Worm (Caenorhabditis elegans) whole organism, L3 larva: ENCODE measurements around the gene C49A9.2.

Experiments
- R02D3.7 ChIP-seq: fragments of 150-350 bp; optimal IDR thresholded peaks from 2 replicates; lab custom pipeline; 2014; ENCODE audit warnings: missing biosample characterization, missing genetic modification characterization
- ZK546.5 ChIP-seq: sonication (generic microtip); optimal IDR thresholded peaks from 2 replicates; lab custom pipeline; 2017; ENCODE audit warnings: missing biosample characterization, missing genetic modification characterization
- ceh-16 ChIP-seq: sonication (generic microtip); optimal IDR thresholded peaks from 2 replicates; lab custom pipeline; 2017; ENCODE audit warnings: missing biosample characterization, missing genetic modification characterization
- ceh-28 ChIP-seq: fragments of 150-350 bp; optimal IDR thresholded peaks from 2 replicates; lab custom pipeline; 2014; ENCODE audit warnings: missing biosample characterization, missing genetic modification reagents, missing genetic modification characterization
- ceh-82 ChIP-seq: fragments of 150-350 bp; optimal IDR thresholded peaks from 2 replicates; lab custom pipeline; 2014; ENCODE audit warnings: missing biosample characterization, missing genetic modification characterization
- ceh-9 ChIP-seq: sonication (generic microtip); optimal IDR thresholded peaks from 2 replicates; lab custom pipeline; 2018; ENCODE audit warnings: missing biosample characterization, missing genetic modification characterization
- daf-12 ChIP-seq: fragments of 150-350 bp; optimal IDR thresholded peaks from 2 replicates; lab custom pipeline; 2014; ENCODE audit warnings: missing biosample characterization, missing genetic modification reagents, missing genetic modification characterization
- egl-27 ChIP-seq: sonication (generic microtip); optimal IDR thresholded peaks from 4 replicates; lab custom pipeline; 2017; ENCODE audit warnings: missing biosample characterization, missing genetic modification reagents, missing genetic modification characterization
- egl-5 ChIP-seq: fragments of 150-350 bp; optimal IDR thresholded peaks from 2 replicates; lab custom pipeline; 2017; ENCODE audit warnings: missing biosample characterization, missing genetic modification reagents, missing genetic modification characterization, inconsistent platforms
- elt-2 ChIP-seq: sonication (generic microtip); optimal IDR thresholded peaks from 2 replicates; lab custom pipeline; 2016; ENCODE audit warnings: missing genetic modification reagents, mild to moderate bottlenecking, missing genetic modification characterization, missing compliant biosample characterization
- elt-3 ChIP-seq, 3 experiments: fragments of 150-350 bp in 1 of 3; sonication (generic microtip) in 2 of 3; optimal IDR thresholded peaks; 2 replicates in 2 of 3; 4 replicates in 1 of 3; lab custom pipeline; 2014 to 2017; ENCODE audit warnings: missing biosample characterization in 3 of 3, missing genetic modification characterization in 3 of 3
- fkh-2 ChIP-seq: fragments of 150-350 bp; optimal IDR thresholded peaks from 2 replicates; lab custom pipeline; 2014; ENCODE audit warnings: missing biosample characterization, missing genetic modification reagents, missing genetic modification characterization
- fos-1 ChIP-seq: fragments of 150-350 bp; optimal IDR thresholded peaks from 2 replicates; lab custom pipeline; 2014; ENCODE audit warnings: missing biosample characterization, missing genetic modification characterization
- jun-1 ChIP-seq: fragments of 150-350 bp; optimal IDR thresholded peaks from 2 replicates; lab custom pipeline; 2014; ENCODE audit warnings: missing biosample characterization, missing genetic modification reagents, missing genetic modification characterization
- lin-15B ChIP-seq: fragments of 150-350 bp; optimal IDR thresholded peaks from 2 replicates; lab custom pipeline; 2014; ENCODE audit warnings: missing biosample characterization, missing genetic modification characterization
- mml-1 ChIP-seq: fragments of 150-350 bp; sonication (generic microtip); optimal IDR thresholded peaks from 3 replicates; lab custom pipeline; 2014; ENCODE audit warnings: missing biosample characterization, missing genetic modification characterization
- nhr-12 ChIP-seq: fragments of 150-350 bp; optimal IDR thresholded peaks from 2 replicates; lab custom pipeline; 2014; ENCODE audit warnings: missing biosample characterization, missing genetic modification characterization
- nhr-23 ChIP-seq: fragments of 150-350 bp; optimal IDR thresholded peaks from 2 replicates; lab custom pipeline; 2014; ENCODE audit warnings: missing biosample characterization, missing genetic modification reagents, missing genetic modification characterization
- nhr-237 ChIP-seq: fragments of 150-350 bp; optimal IDR thresholded peaks from 2 replicates; lab custom pipeline; 2014; ENCODE audit warnings: missing biosample characterization, missing genetic modification characterization
- nhr-25 ChIP-seq: sonication (generic microtip); optimal IDR thresholded peaks from 2 replicates; lab custom pipeline; 2017; ENCODE audit warnings: missing biosample characterization, missing genetic modification characterization
- nhr-28 ChIP-seq: fragments of 150-350 bp; optimal IDR thresholded peaks from 2 replicates; lab custom pipeline; 2014; ENCODE audit warnings: missing biosample characterization, missing genetic modification characterization
- nhr-43 ChIP-seq: sonication (generic microtip); optimal IDR thresholded peaks from 2 replicates; lab custom pipeline; 2016; ENCODE audit warnings: mild to moderate bottlenecking, missing genetic modification characterization, missing compliant biosample characterization; ENCODE audit not compliant: poor library complexity, severe bottlenecking
- nhr-76 ChIP-seq: fragments of 150-350 bp; sonication (generic microtip); optimal IDR thresholded peaks from 5 replicates; lab custom pipeline; 2014; ENCODE audit warnings: missing biosample characterization, missing genetic modification characterization
- nhr-77 ChIP-seq: fragments of 150-350 bp; optimal IDR thresholded peaks from 2 replicates; lab custom pipeline; 2014; ENCODE audit warnings: missing biosample characterization, missing genetic modification characterization
- pha-4 ChIP-seq: fragments of 150-350 bp; optimal IDR thresholded peaks from 2 replicates; lab custom pipeline; 2014; ENCODE audit warnings: missing biosample characterization, missing genetic modification reagents, missing genetic modification characterization
- pqm-1 ChIP-seq: fragments of 150-350 bp; optimal IDR thresholded peaks from 2 replicates; lab custom pipeline; 2017; ENCODE audit warnings: missing biosample characterization, missing genetic modification characterization, inconsistent platforms
- skn-1 ChIP-seq: fragments of 150-350 bp; optimal IDR thresholded peaks from 2 replicates; lab custom pipeline; 2014; ENCODE audit warnings: missing biosample characterization, missing genetic modification characterization
- snpc-4 ChIP-seq: fragments of 150-350 bp; optimal IDR thresholded peaks from 2 replicates; lab custom pipeline; 2014; ENCODE audit warnings: missing biosample characterization, missing genetic modification characterization
- tbx-2 ChIP-seq: sonication (generic microtip); optimal IDR thresholded peaks from 2 replicates; lab custom pipeline; 2016; ENCODE audit warnings: mild to moderate bottlenecking, missing genetic modification characterization, missing compliant biosample characterization
- unc-39 ChIP-seq: sonication (generic microtip); optimal IDR thresholded peaks from 4 replicates; lab custom pipeline; 2017; ENCODE audit warnings: missing biosample characterization, missing genetic modification characterization
- unc-62 ChIP-seq: fragments of 150-350 bp; sonication (generic microtip); optimal IDR thresholded peaks from 4 replicates; lab custom pipeline; 2014; ENCODE audit warnings: missing biosample characterization, missing genetic modification reagents, missing genetic modification characterization
- ztf-4 ChIP-seq: fragments of 150-350 bp; optimal IDR thresholded peaks from 2 replicates; lab custom pipeline; 2014; ENCODE audit warnings: missing biosample characterization, missing genetic modification characterization

Gene C49A9.2

ce11 chrIV:6225143-6225542, at the start of gene C49A9.2:
Gene C49A9.2, plus strand, starts transcription at chrIV:6225443.
- TF ChIP-seq egl-27 (tag; lab: Kevin White, UChicago) (no peak), elt-2 (peak; percentile 16)

DNA sequence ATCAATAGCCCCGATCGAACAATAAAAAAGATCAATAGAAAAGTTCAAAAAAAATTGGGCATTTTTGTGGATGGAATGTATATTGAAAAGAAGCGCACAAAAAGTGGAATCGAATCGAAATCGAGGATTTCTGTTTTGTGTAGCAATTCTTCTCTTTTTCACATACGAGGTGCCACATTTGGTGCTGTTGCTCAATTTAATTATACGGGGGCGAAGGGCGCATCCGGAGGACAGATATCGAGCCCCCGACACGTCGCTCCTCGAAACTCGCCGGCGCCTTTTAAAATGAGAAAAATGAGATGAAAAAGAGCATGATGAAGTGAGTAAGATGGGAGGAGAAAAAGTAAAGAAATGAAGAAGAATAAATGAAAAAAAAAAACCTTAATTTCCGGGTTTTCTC, 47.9 kb upstream of the C49A9.2 start:
- TF ChIP-seq ceh-16 (tag; lab: Kevin White, UChicago), result no peak
- TF ChIP-seq nhr-23 (tag; lab: Kevin White, UChicago), result no peak
- no peak for TF ChIP-seq nhr-237 (tag; lab: Kevin White, UChicago)
- TF ChIP-seq skn-1 (tag; lab: Kevin White, UChicago), result no peak
- TF ChIP-seq ztf-4 (tag; lab: Kevin White, UChicago), result no peak
- no peak for TF ChIP-seq elt-3 (tag; optimal IDR thresholded peaks at IDR 0.05; lab: Kevin White, UChicago)
- TF ChIP-seq pqm-1 (tag; lab: Kevin White, UChicago), result no peak
- TF ChIP-seq daf-12 (tag; lab: Kevin White, UChicago), result no peak
- no peak for TF ChIP-seq pha-4 (tag; lab: Kevin White, UChicago)
- no peak for TF ChIP-seq fos-1
- TF ChIP-seq mml-1, result no peak
- TF ChIP-seq nhr-25 (tag; lab: Kevin White, UChicago), result no peak
- TF ChIP-seq ceh-9 (tag; lab: Kevin White, UChicago), result no peak
- TF ChIP-seq tbx-2, result no peak
- TF ChIP-seq nhr-77 (tag; lab: Kevin White, UChicago), result no peak
- no peak for TF ChIP-seq unc-62 (GFP tag; lab: Kevin White, UChicago)
- TF ChIP-seq egl-27 (tag; lab: Kevin White, UChicago), result no peak

DNA sequence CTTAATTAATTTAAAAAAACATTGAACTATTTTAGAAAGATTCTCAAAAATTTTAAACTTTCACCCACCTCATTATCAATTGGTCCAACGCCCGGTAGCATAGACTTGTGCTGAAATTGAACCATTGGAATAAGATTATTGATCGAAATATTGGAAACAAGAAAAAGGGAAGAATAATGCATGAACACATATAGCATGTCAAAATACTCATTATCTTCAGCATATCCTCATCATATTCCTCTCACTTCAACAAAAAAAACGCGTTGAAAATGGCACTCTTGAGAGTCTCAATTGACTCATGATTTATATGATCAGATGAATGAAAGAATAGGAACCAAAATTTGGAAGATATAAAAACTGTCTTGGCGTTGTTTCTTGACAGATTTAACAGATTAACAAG, 41.5 kb upstream of the C49A9.2 start, which contains the start of gene unc-77:
Gene unc-77 (minus strand): TSS at position 101 of the 400 bp plus-strand sequence.
- TF ChIP-seq snpc-4 (tag; lab: Kevin White, UChicago), result no peak
- TF ChIP-seq ZK546.5 (tag; lab: Kevin White, UChicago), result no peak
- TF ChIP-seq nhr-43 (tag; lab: Kevin White, UChicago), result no peak
- TF ChIP-seq nhr-28 (tag; lab: Kevin White, UChicago), result no peak
- no peak for TF ChIP-seq fkh-2 (tag; lab: Kevin White, UChicago)
- no peak for TF ChIP-seq pqm-1 (tag; lab: Kevin White, UChicago)
- TF ChIP-seq ceh-28 (tag; lab: Kevin White, UChicago), result no peak
- no peak for TF ChIP-seq egl-5 (tag; lab: Kevin White, UChicago)
- TF ChIP-seq elt-3 (tag; optimal IDR thresholded peaks at IDR 0.05; lab: Kevin White, UChicago), result no peak
- no peak for TF ChIP-seq unc-39 (tag; lab: Kevin White, UChicago)
- no peak for TF ChIP-seq daf-12 (tag; lab: Kevin White, UChicago)
- no peak for TF ChIP-seq elt-2
- TF ChIP-seq nhr-12 (tag; lab: Kevin White, UChicago), result no peak
- no peak for TF ChIP-seq fos-1
- TF ChIP-seq, all 47 proteins: peak for 0

- TF ChIP-seq jun-1 (tag; lab: Kevin White, UChicago) (peak; percentile 70), nhr-77 (tag; lab: Kevin White, UChicago) (no peak), elt-2 (peak; percentile 88), pha-4 (tag; lab: Kevin White, UChicago) (peak; percentile 49), pqm-1 (tag; lab: Kevin White, UChicago) (peak; percentile 87), ceh-9 (tag; lab: Kevin White, UChicago) (no peak)
Measured at ce11 chrIV:6185578-6185977, 39.7 kb upstream of the C49A9.2 start, which contains the start of gene asp-9. Gene asp-9, plus strand, starts transcription at chrIV:6185889.

ce11 chrIV:6187160-6187559, 38.1 kb upstream of the C49A9.2 start:
- TF ChIP-seq lin-15B (tag; lab: Kevin White, UChicago) (no peak), elt-3 (tag; optimal IDR thresholded peaks at IDR 0.05; lab: Kevin White, UChicago) (no peak), nhr-237 (tag; lab: Kevin White, UChicago) (no peak), nhr-76 (tag; lab: Kevin White, UChicago) (no peak), nhr-25 (tag; lab: Kevin White, UChicago) (no peak), fkh-2 (tag; lab: Kevin White, UChicago) (no peak), snpc-4 (tag; lab: Kevin White, UChicago) (no peak), nhr-23 (tag; lab: Kevin White, UChicago) (no peak), R02D3.7 (tag; lab: Kevin White, UChicago) (no peak), ztf-4 (tag; lab: Kevin White, UChicago) (no peak), ZK546.5 (tag; lab: Kevin White, UChicago) (no peak), ceh-82 (no peak)
